Fruit fly (Drosophila melanogaster) whole organism, adult: ENCODE measurements around the gene CG45690.
A peak's percentile ranks its signal among the peaks of the same experiment; 100 is the strongest.

ENCODE experiments used
- CG11617 ChIP-seq: fragments of 200-800 bp; sonication (Bioruptor generic); optimal IDR thresholded peaks from 2 replicates; lab custom pipeline; 2017; ENCODE audit warnings: mild to moderate bottlenecking, missing biosample characterization, missing genetic modification reagents, missing genetic modification characterization
- CG12768 ChIP-seq: fragments of 200-800 bp; sonication (Bioruptor generic); optimal IDR thresholded peaks from 2 replicates; lab custom pipeline; 2017; ENCODE audit warnings: missing biosample characterization, missing genetic modification characterization, mild to moderate bottlenecking, moderate library complexity, missing genetic modification reagents
- CG14711 ChIP-seq: fragments of 200-800 bp; sonication (Bioruptor generic); optimal IDR thresholded peaks from 2 replicates; lab custom pipeline; 2018; ENCODE audit warnings: missing biosample characterization, mild to moderate bottlenecking, missing genetic modification characterization, moderate library complexity
- CG1620 ChIP-seq: fragments of 200-800 bp; sonication (Bioruptor generic); optimal IDR thresholded peaks from 2 replicates; lab custom pipeline; 2016; ENCODE audit warnings: missing biosample characterization, missing genetic modification characterization
- CG33017 ChIP-seq: fragments of 200-800 bp; sonication (Bioruptor generic); optimal IDR thresholded peaks from 2 replicates; lab custom pipeline; 2018; ENCODE audit warnings: missing biosample characterization, mild to moderate bottlenecking, missing genetic modification characterization, moderate library complexity
- CG5204 ChIP-seq: fragments of 200-800 bp; sonication (Bioruptor generic); optimal IDR thresholded peaks from 2 replicates; lab custom pipeline; 2016; ENCODE audit warnings: missing biosample characterization, missing genetic modification characterization
- CG7045 ChIP-seq: fragments of 200-800 bp; sonication (Bioruptor generic); optimal IDR thresholded peaks from 2 replicates; lab custom pipeline; 2017; ENCODE audit warnings: missing biosample characterization, mild to moderate bottlenecking, missing genetic modification characterization
- CG7101 ChIP-seq: fragments of 200-800 bp; sonication (Bioruptor generic); optimal IDR thresholded peaks from 2 replicates; lab custom pipeline; 2018; ENCODE audit warnings: missing biosample characterization, mild to moderate bottlenecking, missing genetic modification characterization, moderate library complexity
- Clk ChIP-seq: fragments of 200-800 bp; sonication (Bioruptor generic); optimal IDR thresholded peaks from 2 replicates; lab custom pipeline; 2017; ENCODE audit warnings: missing biosample characterization, missing genetic modification characterization
- Crg-1 ChIP-seq: fragments of 200-800 bp; sonication (Bioruptor generic); optimal IDR thresholded peaks from 2 replicates; lab custom pipeline; 2016; ENCODE audit warnings: missing biosample characterization, missing genetic modification characterization
- Hr96 ChIP-seq: fragments of 200-800 bp; sonication (Bioruptor generic); optimal IDR thresholded peaks from 2 replicates; lab custom pipeline; 2016; ENCODE audit warnings: missing biosample characterization, missing genetic modification characterization
- Mnt ChIP-seq: fragments of 200-800 bp; sonication (Bioruptor generic); optimal IDR thresholded peaks from 2 replicates; lab custom pipeline; 2016; ENCODE audit warnings: missing biosample characterization, mild to moderate bottlenecking, missing genetic modification characterization
- bab1 ChIP-seq: fragments of 200-800 bp; sonication (Bioruptor generic); optimal IDR thresholded peaks from 3 replicates; lab custom pipeline; 2019; ENCODE audit warnings: missing biosample characterization, mild to moderate bottlenecking, missing genetic modification characterization, moderate library complexity
- cic ChIP-seq: fragments of 200-800 bp; sonication (Bioruptor generic); optimal IDR thresholded peaks from 2 replicates; lab custom pipeline; 2017; ENCODE audit warnings: missing biosample characterization, mild to moderate bottlenecking, missing genetic modification characterization, moderate library complexity
- cnc ChIP-seq, 2 experiments: fragments of >200 bp; optimal IDR thresholded peaks; 2 replicates each; lab custom pipeline; 2017
- kay ChIP-seq: fragments of 200-800 bp; sonication (Bioruptor generic); peaks from one replicate; lab custom pipeline; 2016; ENCODE audit warnings: missing biosample characterization, missing genetic modification characterization, borderline replicate concordance
- ovo ChIP-seq: fragments of 200-800 bp; sonication (Bioruptor generic); optimal IDR thresholded peaks from 2 replicates; lab custom pipeline; 2016; ENCODE audit warnings: missing biosample characterization, missing genetic modification characterization
- pad ChIP-seq: fragments of 200-800 bp; sonication (Bioruptor generic); optimal IDR thresholded peaks from 3 replicates; lab custom pipeline; 2017; ENCODE audit warnings: missing biosample characterization, missing genetic modification characterization, mild to moderate bottlenecking, moderate library complexity, missing genetic modification reagents
- tj ChIP-seq: fragments of 200-800 bp; sonication (Bioruptor generic); optimal IDR thresholded peaks from 3 replicates; lab custom pipeline; 2017; ENCODE audit warnings: missing biosample characterization, mild to moderate bottlenecking, missing genetic modification characterization, moderate library complexity
- toe ChIP-seq: fragments of 200-800 bp; sonication (Bioruptor generic); optimal IDR thresholded peaks from 2 replicates; lab custom pipeline; 2016; ENCODE audit warnings: missing biosample characterization, missing genetic modification characterization

CG45690 gene

DNA sequence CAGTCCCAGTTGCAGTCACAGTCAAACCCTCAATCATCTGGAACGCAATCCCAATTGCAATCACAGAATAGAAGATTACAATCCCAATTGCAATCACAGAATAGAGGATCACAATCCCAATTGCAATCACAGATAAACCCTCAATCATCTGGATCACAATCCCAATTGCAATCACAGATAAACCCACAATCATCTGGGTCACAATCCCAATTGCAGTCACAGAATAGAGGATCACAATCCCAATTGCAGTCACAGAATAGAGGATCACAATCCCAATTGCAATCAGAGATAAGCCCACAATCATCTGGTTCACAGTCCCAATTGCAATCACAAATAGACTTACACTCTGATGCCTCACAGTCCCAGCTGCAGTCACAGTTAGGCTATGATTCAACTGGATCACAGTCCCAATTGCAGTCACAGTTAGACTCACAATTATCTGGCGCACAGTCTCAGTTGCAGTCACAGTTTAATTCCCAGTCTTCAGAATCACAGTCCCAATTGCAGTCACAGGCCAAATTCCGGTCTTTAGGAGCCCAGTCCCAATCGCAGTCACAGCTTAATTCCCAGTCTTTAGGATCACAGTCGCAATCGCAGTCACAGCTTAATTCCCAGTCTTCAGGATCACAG, 10.2 kb upstream of the CG45690 start:
- TF ChIP-seq tj: no peak
- TF ChIP-seq cic (GFP tag; lab: Kevin White, UChicago): no peak
- TF ChIP-seq Crg-1 (GFP tag; lab: Kevin White, UChicago): no peak
- TF ChIP-seq CG14711 (tag; lab: Kevin White, UChicago): no peak
- no peak for TF ChIP-seq bab1
- no peak for TF ChIP-seq cnc (optimal IDR thresholded peaks at IDR 0.05; lab: Kevin White, UChicago)
- no peak for TF ChIP-seq kay (GFP tag; lab: Kevin White, UChicago)
- no peak for TF ChIP-seq CG1620 (GFP tag; lab: Kevin White, UChicago)
- no peak for TF ChIP-seq CG7045 (GFP tag; lab: Kevin White, UChicago)
- no peak for TF ChIP-seq Mnt
- no peak for TF ChIP-seq CG5204 (GFP tag; lab: Kevin White, UChicago)
- TF ChIP-seq pad (GFP tag; lab: Kevin White, UChicago): no peak
- TF ChIP-seq toe (GFP tag; lab: Kevin White, UChicago): no peak
- TF ChIP-seq Clk (GFP tag; lab: Kevin White, UChicago): no peak

DNA sequence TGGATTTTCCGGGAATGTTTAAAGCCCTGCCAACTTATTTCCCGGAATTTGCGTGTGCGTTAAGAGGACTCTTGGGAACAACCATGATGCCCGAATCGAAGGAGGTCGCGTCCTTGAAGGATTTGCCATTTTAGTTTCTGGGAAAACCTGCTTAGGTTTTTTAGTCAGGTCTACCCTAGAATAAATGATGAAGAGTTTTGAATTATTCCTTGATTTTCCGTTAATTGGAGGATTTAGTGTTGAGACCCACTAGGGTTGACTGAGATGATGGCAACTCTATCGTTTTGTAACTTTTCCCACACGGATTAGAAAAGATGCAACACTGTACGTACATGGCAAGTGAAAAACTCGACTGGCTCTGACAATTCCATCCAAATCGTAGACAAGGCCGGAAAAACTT, 6.8 kb upstream of the CG45690 start, which contains the start of gene dbf:
dbf (plus strand) TSS at position 301 of the 400 bp plus-strand sequence.
- TF ChIP-seq CG14711 (tag; lab: Kevin White, UChicago) (no peak), toe (GFP tag; lab: Kevin White, UChicago) (no peak), Clk (GFP tag; lab: Kevin White, UChicago) (no peak), tj (no peak), CG33017 (tag; lab: Kevin White, UChicago) (no peak), pad (GFP tag; lab: Kevin White, UChicago) (no peak), ovo (GFP tag; lab: Kevin White, UChicago) (no peak), CG1620 (GFP tag; lab: Kevin White, UChicago) (no peak), CG11617 (GFP tag; lab: Kevin White, UChicago) (no peak), CG5204 (GFP tag; lab: Kevin White, UChicago) (no peak), Crg-1 (GFP tag; lab: Kevin White, UChicago) (no peak), Mnt (no peak), Hr96 (no peak), cnc (optimal IDR thresholded peaks at IDR 0.05; lab: Kevin White, UChicago) (no peak)

DNA sequence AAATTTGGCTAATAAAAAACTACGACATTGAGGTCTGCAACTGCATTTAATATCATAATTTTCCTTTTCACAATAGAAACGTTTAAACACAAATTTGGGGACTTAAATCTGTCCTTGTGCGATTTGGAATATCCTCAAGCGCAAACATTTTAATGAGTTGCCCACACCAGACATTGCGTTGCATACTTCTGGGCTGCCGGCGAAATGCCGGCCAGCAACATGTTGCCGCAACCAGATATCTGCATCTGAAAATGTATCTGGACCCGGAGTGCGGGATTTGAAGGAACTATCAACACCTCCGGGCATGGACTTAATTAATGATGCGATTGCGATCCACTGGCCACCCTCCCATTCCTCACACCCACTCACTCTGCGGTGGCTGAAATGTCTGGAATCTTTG, 3.6 kb upstream of the CG45690 start:
- TF ChIP-seq tj (no peak), Hr96 (no peak), CG1620 (GFP tag; lab: Kevin White, UChicago) (no peak), cic (GFP tag; lab: Kevin White, UChicago) (no peak), CG12768 (no peak), ovo (GFP tag; lab: Kevin White, UChicago) (no peak), CG7101 (tag; lab: Kevin White, UChicago) (no peak), pad (GFP tag; lab: Kevin White, UChicago) (no peak), CG5204 (GFP tag; lab: Kevin White, UChicago) (no peak), CG33017 (tag; lab: Kevin White, UChicago) (no peak), Clk (GFP tag; lab: Kevin White, UChicago) (no peak), CG14711 (tag; lab: Kevin White, UChicago) (no peak), cnc (optimal IDR thresholded peaks at IDR 0.05; lab: Kevin White, UChicago) (no peak), Crg-1 (GFP tag; lab: Kevin White, UChicago) (no peak), toe (GFP tag; lab: Kevin White, UChicago) (no peak), CG11617 (GFP tag; lab: Kevin White, UChicago) (no peak), Mnt (no peak), CG7045 (GFP tag; lab: Kevin White, UChicago) (no peak)

DNA sequence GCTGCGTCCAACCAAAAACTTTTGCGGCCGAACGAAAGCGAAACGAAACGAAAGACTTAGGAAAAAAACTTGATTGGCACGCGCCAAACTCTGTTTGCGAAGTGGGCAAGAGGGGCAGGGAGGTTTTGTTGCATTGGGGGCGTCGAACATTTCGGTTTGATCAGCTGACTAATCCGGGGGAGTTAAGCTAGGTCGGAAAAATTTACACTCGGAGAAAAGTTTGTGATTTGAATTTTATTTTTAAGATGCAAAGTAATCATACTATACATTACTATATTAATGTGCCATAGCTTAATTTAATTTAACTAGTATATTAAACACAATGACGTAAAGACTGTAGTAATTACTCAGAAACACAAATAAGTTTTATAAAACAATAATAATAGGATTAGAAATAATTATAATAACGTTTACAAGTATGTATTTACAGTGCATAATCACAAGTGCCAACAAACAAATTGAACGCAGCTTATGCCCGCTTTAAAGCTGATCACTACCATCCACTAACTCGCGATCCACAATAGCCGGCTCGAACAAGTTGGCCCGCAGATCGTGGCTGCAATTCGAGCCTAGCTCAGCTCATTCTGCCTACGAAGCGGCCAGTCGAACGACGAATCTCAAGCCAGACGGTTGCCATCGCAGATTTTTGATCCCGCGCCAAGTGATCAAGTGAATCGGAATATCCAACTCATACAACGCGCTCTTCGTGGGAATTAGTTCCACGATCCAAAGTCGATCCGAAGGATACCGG, 3.6 kb downstream of the CG45690 start, which contains the start of gene CG31871:
CG31871 (plus strand) TSS at position 592 of the 751 bp plus-strand sequence.
- peak; percentile 22 for TF ChIP-seq CG7045 (GFP tag; lab: Kevin White, UChicago)
- TF ChIP-seq Mnt: no peak
- TF ChIP-seq kay (GFP tag; lab: Kevin White, UChicago): no peak
- no peak for TF ChIP-seq CG11617 (GFP tag; lab: Kevin White, UChicago)
- no peak for TF ChIP-seq Hr96

DNA sequence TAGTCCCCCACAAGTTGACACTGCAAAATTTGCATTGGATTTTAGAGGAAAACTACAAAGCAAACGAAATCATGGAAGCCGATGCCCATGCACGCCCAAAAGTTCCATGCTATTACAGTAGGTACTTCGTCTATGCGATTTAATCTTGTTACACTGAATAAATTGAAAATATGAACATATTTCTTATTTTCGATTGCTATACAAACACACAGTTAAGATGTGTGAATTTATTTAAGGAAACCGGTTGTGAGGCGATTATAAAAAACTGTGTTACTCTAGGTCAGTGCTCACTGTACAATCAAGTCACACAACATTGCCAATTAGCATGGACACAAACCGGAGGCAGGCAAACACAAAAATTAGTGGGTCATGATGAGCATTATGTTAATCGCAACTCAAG, 7.5 kb downstream of the CG45690 start:
- TF ChIP-seq tj: no peak
- TF ChIP-seq toe (GFP tag; lab: Kevin White, UChicago): no peak
- TF ChIP-seq Mnt: no peak
- no peak for TF ChIP-seq CG5204 (GFP tag; lab: Kevin White, UChicago)
- TF ChIP-seq ovo (GFP tag; lab: Kevin White, UChicago): no peak
- TF ChIP-seq CG33017 (tag; lab: Kevin White, UChicago): no peak
- TF ChIP-seq bab1: no peak
- no peak for TF ChIP-seq pad (GFP tag; lab: Kevin White, UChicago)
- no peak for TF ChIP-seq kay (GFP tag; lab: Kevin White, UChicago)
- no peak for TF ChIP-seq CG1620 (GFP tag; lab: Kevin White, UChicago)
- no peak for TF ChIP-seq cnc (optimal IDR thresholded peaks at IDR 0.05; lab: Kevin White, UChicago)
- TF ChIP-seq CG11617 (GFP tag; lab: Kevin White, UChicago): no peak
- TF ChIP-seq CG12768: no peak
- no peak for TF ChIP-seq cic (GFP tag; lab: Kevin White, UChicago)
- TF ChIP-seq CG7101 (tag; lab: Kevin White, UChicago): no peak
